Worm (Caenorhabditis elegans) whole organism, L1 larva: ENCODE data around the gene R08C7.12.
A peak's percentile ranks its signal among the peaks of the same experiment; 100 is the strongest.

Experiments
- C16A3.4 ChIP-seq: fragments of 150-350 bp; optimal IDR thresholded peaks from 2 replicates; lab custom pipeline; 2014; ENCODE audit warnings: missing biosample characterization, missing genetic modification characterization
- F16B12.6 ChIP-seq: fragments of 150-350 bp; optimal IDR thresholded peaks from 2 replicates; lab custom pipeline; 2014; ENCODE audit warnings: missing biosample characterization, missing genetic modification characterization
- alr-1 ChIP-seq: fragments of 200-800 bp; sonication (Bioruptor generic); optimal IDR thresholded peaks from 2 replicates; lab custom pipeline; 2018; ENCODE audit warnings: borderline replicate concordance, mild to moderate bottlenecking, missing genetic modification characterization, missing compliant biosample characterization
- blmp-1 ChIP-seq: fragments of 150-350 bp; optimal IDR thresholded peaks from 2 replicates; lab custom pipeline; 2014; ENCODE audit warnings: missing biosample characterization, missing genetic modification characterization
- ceh-63 ChIP-seq: fragments of 200-800 bp; sonication (Bioruptor generic); optimal IDR thresholded peaks from 2 replicates; lab custom pipeline; 2018; ENCODE audit warnings: mild to moderate bottlenecking, missing genetic modification characterization, missing compliant biosample characterization
- ceh-8 ChIP-seq: fragments of 200-800 bp; sonication (Bioruptor generic); optimal IDR thresholded peaks from 2 replicates; lab custom pipeline; 2018; ENCODE audit warnings: mild to moderate bottlenecking, missing genetic modification characterization, moderate library complexity, missing compliant biosample characterization
- ceh-82 ChIP-seq, 3 experiments: fragments of 150-350 bp in 1 of 3; sonication (generic microtip) in 2 of 3; optimal IDR thresholded peaks; 2 replicates each; lab custom pipeline; 2014 to 2017; ENCODE audit warnings: missing biosample characterization in 3 of 3, missing genetic modification characterization in 3 of 3
- ceh-88 ChIP-seq: fragments of 200-800 bp; sonication (Bioruptor generic); IDR thresholded peaks from 2 replicates; pipeline ENCODE4 v1.3.6; 2022; ENCODE audit warnings: missing genetic modification characterization, missing compliant biosample characterization
- efl-1 ChIP-seq, 4 experiments: fragments of 150-350 bp; optimal IDR thresholded peaks in 3 of 4; peaks in 1 of 4; 1 replicate in 1 of 4; 2 replicates in 3 of 4; lab custom pipeline; 2014; ENCODE audit warnings: missing biosample characterization in 2 of 4, missing genetic modification characterization in 2 of 4, missing genetic modification reagents in 2 of 4
- efl-3 ChIP-seq: fragments of 200-800 bp; sonication (Bioruptor generic); optimal IDR thresholded peaks from 2 replicates; lab custom pipeline; 2018; ENCODE audit warnings: mild to moderate bottlenecking, missing genetic modification characterization, missing compliant biosample characterization
- egl-13 ChIP-seq: sonication (generic microtip); optimal IDR thresholded peaks from 2 replicates; lab custom pipeline; 2016; ENCODE audit warnings: missing genotype, missing genetic modification reagents, missing genetic modification characterization, missing compliant biosample characterization
- elt-2 ChIP-seq: sonication (generic microtip); optimal IDR thresholded peaks from 2 replicates; lab custom pipeline; 2016; ENCODE audit warnings: missing genetic modification characterization, mild to moderate bottlenecking, inconsistent platforms, missing compliant biosample characterization, missing genetic modification reagents
- ets-5 ChIP-seq: fragments of 200-800 bp; sonication (Bioruptor generic); IDR thresholded peaks from 2 replicates; pipeline ENCODE4 v1.3.6; 2022; ENCODE audit warnings: missing genetic modification characterization, missing compliant biosample characterization
- fkh-10 ChIP-seq: sonication (generic microtip); optimal IDR thresholded peaks from 2 replicates; lab custom pipeline; 2017; ENCODE audit warnings: missing biosample characterization, missing genetic modification reagents, missing genetic modification characterization
- fkh-8 ChIP-seq: sonication (generic microtip); optimal IDR thresholded peaks from 2 replicates; lab custom pipeline; 2016; ENCODE audit warnings: mild to moderate bottlenecking, missing genetic modification characterization, missing compliant biosample characterization
- hlh-17 ChIP-seq: fragments of 200-800 bp; sonication (Bioruptor generic); optimal IDR thresholded peaks from 2 replicates; lab custom pipeline; 2018; ENCODE audit warnings: missing genetic modification characterization, mild to moderate bottlenecking, missing compliant biosample characterization, moderate library complexity, borderline replicate concordance
- hlh-4 ChIP-seq: sonication (generic microtip); optimal IDR thresholded peaks from 2 replicates; lab custom pipeline; 2016; ENCODE audit warnings: mild to moderate bottlenecking, missing genetic modification characterization, missing compliant biosample characterization
- hpl-2 ChIP-seq: fragments of 150-350 bp; optimal IDR thresholded peaks from 2 replicates; lab custom pipeline; 2014; ENCODE audit warnings: missing biosample characterization, missing genetic modification reagents, missing genetic modification characterization
- isw-1 ChIP-seq: fragments of 200-800 bp; sonication (Bioruptor generic); IDR thresholded peaks from 2 replicates; pipeline ENCODE4 v1.3.6; 2022; ENCODE audit warnings: missing genetic modification characterization, missing compliant biosample characterization
- jun-1 ChIP-seq: fragments of 150-350 bp; optimal IDR thresholded peaks from 2 replicates; lab custom pipeline; 2014; ENCODE audit warnings: missing biosample characterization, missing genetic modification reagents, missing genetic modification characterization
- lin-13 ChIP-seq: fragments of 150-350 bp; optimal IDR thresholded peaks from 2 replicates; lab custom pipeline; 2014; ENCODE audit warnings: missing biosample characterization, missing genetic modification reagents, missing genetic modification characterization
- lin-14 ChIP-seq: fragments of 200-800 bp; sonication (Bioruptor generic); optimal IDR thresholded peaks from 2 replicates; lab custom pipeline; 2018; ENCODE audit warnings: mild to moderate bottlenecking, missing genetic modification characterization, moderate library complexity, missing compliant biosample characterization
- lin-39 ChIP-seq: fragments of 150-350 bp; optimal IDR thresholded peaks from 2 replicates; lab custom pipeline; 2014; ENCODE audit warnings: missing biosample characterization, missing genetic modification reagents, missing genetic modification characterization
- lir-3 ChIP-seq: sonication (generic microtip); optimal IDR thresholded peaks from 2 replicates; lab custom pipeline; 2016; ENCODE audit warnings: mild to moderate bottlenecking, missing genetic modification characterization, moderate library complexity, missing compliant biosample characterization; ENCODE audit not compliant: poor library complexity
- mdl-1 ChIP-seq, 2 experiments: fragments of 150-350 bp; optimal IDR thresholded peaks; 2 replicates each; lab custom pipeline; 2014 to 2017; ENCODE audit warnings: missing biosample characterization in 2 of 2, missing genetic modification characterization in 2 of 2, inconsistent platforms in 1 of 2
- mef-2 ChIP-seq: fragments of 150-350 bp; optimal IDR thresholded peaks from 2 replicates; lab custom pipeline; 2014; ENCODE audit warnings: missing biosample characterization, missing genetic modification characterization
- mep-1 ChIP-seq: fragments of 150-350 bp; optimal IDR thresholded peaks from 2 replicates; lab custom pipeline; 2014; ENCODE audit warnings: missing biosample characterization, missing genetic modification characterization
- nhr-12 ChIP-seq: sonication (generic microtip); optimal IDR thresholded peaks from 2 replicates; lab custom pipeline; 2017; ENCODE audit warnings: missing biosample characterization, missing genetic modification characterization
- nhr-237 ChIP-seq: fragments of 150-350 bp; optimal IDR thresholded peaks from 2 replicates; lab custom pipeline; 2014; ENCODE audit warnings: missing biosample characterization, missing genetic modification characterization
- nhr-71 ChIP-seq: sonication (generic microtip); optimal IDR thresholded peaks from 2 replicates; lab custom pipeline; 2016; ENCODE audit warnings: mild to moderate bottlenecking, missing genetic modification characterization, moderate library complexity, missing compliant biosample characterization
- nhr-77 ChIP-seq: fragments of 150-350 bp; optimal IDR thresholded peaks from 2 replicates; lab custom pipeline; 2014; ENCODE audit warnings: missing biosample characterization, missing genetic modification characterization
- nhr-90 ChIP-seq: sonication (generic microtip); optimal IDR thresholded peaks from 2 replicates; lab custom pipeline; 2016; ENCODE audit warnings: mild to moderate bottlenecking, missing genetic modification characterization, missing compliant biosample characterization; ENCODE audit not compliant: poor library complexity
- pag-3 ChIP-seq: sonication (generic microtip); optimal IDR thresholded peaks from 2 replicates; lab custom pipeline; 2017; ENCODE audit warnings: missing genetic modification characterization, mild to moderate bottlenecking, missing compliant biosample characterization, antibody characterized with exemption, borderline replicate concordance; ENCODE audit not compliant: insufficient read depth
- skn-1 ChIP-seq: fragments of 150-350 bp; optimal IDR thresholded peaks from 2 replicates; lab custom pipeline; 2014; ENCODE audit warnings: missing biosample characterization, missing genetic modification characterization
- snpc-4 ChIP-seq: fragments of 150-350 bp; optimal IDR thresholded peaks from 2 replicates; lab custom pipeline; 2014; ENCODE audit warnings: missing biosample characterization, missing genetic modification characterization
- sox-4 ChIP-seq: sonication (generic microtip); optimal IDR thresholded peaks from 2 replicates; lab custom pipeline; 2016; ENCODE audit warnings: missing genetic modification characterization, missing compliant biosample characterization
- sptf-1 ChIP-seq: fragments of 150-350 bp; optimal IDR thresholded peaks from 2 replicates; lab custom pipeline; 2014; ENCODE audit warnings: missing biosample characterization, missing genetic modification characterization
- tlp-1 ChIP-seq: fragments of 150-350 bp; optimal IDR thresholded peaks from 2 replicates; lab custom pipeline; 2014; ENCODE audit warnings: missing biosample characterization, missing genetic modification characterization
- unc-30 ChIP-seq: sonication (generic microtip); optimal IDR thresholded peaks from 2 replicates; lab custom pipeline; 2017; ENCODE audit warnings: missing biosample characterization, missing genetic modification characterization
- unc-62 ChIP-seq: fragments of 150-350 bp; optimal IDR thresholded peaks from 2 replicates; lab custom pipeline; 2014; ENCODE audit warnings: missing biosample characterization, missing genetic modification reagents, missing genetic modification characterization
- unc-98 ChIP-seq: fragments of 200-800 bp; sonication (Bioruptor generic); IDR thresholded peaks from 2 replicates; pipeline ENCODE4 v1.3.6; 2022; ENCODE audit warnings: missing genetic modification characterization, missing compliant biosample characterization
- vab-15 ChIP-seq: sonication (generic microtip); optimal IDR thresholded peaks from 2 replicates; lab custom pipeline; 2017; ENCODE audit warnings: missing genotype, mild to moderate bottlenecking, missing genetic modification characterization, missing compliant biosample characterization
- ztf-4 ChIP-seq: fragments of 150-350 bp; optimal IDR thresholded peaks from 2 replicates; lab custom pipeline; 2014; ENCODE audit warnings: missing biosample characterization, missing genetic modification characterization

R08C7.12 gene

ce11 chrIV:4468046-4468727, 18.6 kb downstream of the R08C7.12 start (continued):
- TF ChIP-seq nhr-12 (tag; lab: Kevin White, UChicago) (no peak), ceh-88 (GFP tag; lab: Robert Waterston, UW) (0 out of 2 replicates have a peak, but pooled peaks have one; percentile 51), lin-13 (no peak), ets-5 (GFP tag; lab: Robert Waterston, UW) (no peak), unc-98 (GFP tag; lab: Robert Waterston, UW) (no peak), ztf-4 (peak; percentile 39), tlp-1 (tag; lab: Kevin White, UChicago) (no peak), alr-1 (tag; lab: Kevin White, UChicago) (no peak), lin-39 (tag; lab: Kevin White, UChicago) (no peak), pag-3 (no peak), unc-62 (GFP tag; lab: Kevin White, UChicago) (no peak), F16B12.6 (tag; lab: Kevin White, UChicago) (no peak), nhr-77 (tag; lab: Kevin White, UChicago) (no peak)

DNA sequence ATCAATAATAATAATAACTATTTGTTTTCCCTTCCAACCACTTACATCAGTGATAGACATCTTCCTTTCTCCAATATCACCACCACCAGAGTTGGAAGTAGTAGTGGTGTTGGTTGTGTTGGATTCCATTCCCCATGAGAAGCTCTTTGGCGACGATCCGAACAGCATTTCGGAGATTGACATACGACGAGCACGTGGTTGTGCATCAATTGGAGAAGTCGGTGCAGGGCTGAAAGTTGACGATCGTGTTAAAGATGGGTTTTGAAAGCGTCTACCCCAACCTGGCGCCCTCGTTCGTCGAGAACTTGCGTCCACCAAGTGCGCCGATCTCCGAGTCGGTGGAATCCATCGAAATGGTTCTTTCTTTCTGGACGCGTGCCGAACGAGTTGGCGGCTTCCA, 19.5 kb downstream of the R08C7.12 start:
- TF ChIP-seq efl-1 (optimal IDR thresholded peaks at IDR 0.05; lab: Kevin White, UChicago) (no peak), efl-1 (GFP tag; optimal IDR thresholded peaks at IDR 0.05 in 1 of 2; lab: Kevin White, UChicago) (peak in 1 of 2 experiments; percentile 86), nhr-90 (tag; lab: Kevin White, UChicago) (no peak), lin-39 (tag; lab: Kevin White, UChicago) (no peak), nhr-237 (tag; lab: Kevin White, UChicago) (no peak)
- TF ChIP-seq, all 84 proteins: peak for 1

ce11 chrIV:4469770-4470709, 20.5 kb downstream of the R08C7.12 start:
- TF ChIP-seq ztf-4 (peak; percentile 55), vab-15 (tag; lab: Kevin White, UChicago) (no peak), sox-4 (tag; lab: Kevin White, UChicago) (peak; percentile 47), jun-1 (no peak), elt-2 (tag; lab: Kevin White, UChicago) (peak; percentile 59), mdl-1 (tag; optimal IDR thresholded peaks at IDR 0.05; lab: Kevin White, UChicago) (peak in 1 of 2 experiments; percentile 93), fkh-10 (peak; percentile 85), ceh-8 (GFP tag; lab: Kevin White, UChicago) (no peak), egl-13 (tag; lab: Kevin White, UChicago) (peak; percentile 65), C16A3.4 (peak; percentile 59), hlh-4 (tag; lab: Kevin White, UChicago) (no peak), ceh-82 (tag; optimal IDR thresholded peaks at IDR 0.05; lab: Kevin White, UChicago) (peak in 1 of 3 experiments; percentile 53), lin-14 (GFP tag; lab: Kevin White, UChicago) (peak; percentile 94), isw-1 (GFP tag; lab: Robert Waterston, UW) (peak; percentile 41), unc-62 (GFP tag; lab: Kevin White, UChicago) (no peak), nhr-77 (tag; lab: Kevin White, UChicago) (no peak), F16B12.6 (tag; lab: Kevin White, UChicago) (no peak), mep-1 (peak; percentile 39), nhr-12 (tag; lab: Kevin White, UChicago) (no peak), mef-2 (peak; percentile 3), hlh-17 (no peak), fkh-8 (tag; lab: Kevin White, UChicago) (peak; percentile 91), sptf-1 (tag; lab: Kevin White, UChicago) (no peak), skn-1 (peak; percentile 12), tlp-1 (tag; lab: Kevin White, UChicago) (no peak), nhr-71 (peak; percentile 84), efl-3 (no peak), hpl-2 (GFP tag; lab: Kevin White, UChicago) (no peak), lir-3 (peak; percentile 31), snpc-4 (tag; lab: Kevin White, UChicago) (peak; percentile 31), unc-30 (no peak), blmp-1 (tag; lab: Kevin White, UChicago) (no peak), ceh-63 (GFP tag; lab: Kevin White, UChicago) (no peak), ets-5 (GFP tag; lab: Robert Waterston, UW) (no peak)
